Fruit fly (Drosophila melanogaster): Measurements from ENCODE around the gene CG12728.

The CG12728 gene

dm6 chrX:5983390-5983789 lies 41.0 kb downstream of the CG12728 start:
- no peak for TF ChIP-seq cic (GFP tag; optimal IDR thresholded peaks at IDR 0.05)
- no peak for TF ChIP-seq CG11617 (GFP tag; optimal IDR thresholded peaks at IDR 0.05)
- no peak for TF ChIP-seq Clk (GFP tag; optimal IDR thresholded peaks at IDR 0.05)
- TF ChIP-seq pad (GFP tag; optimal IDR thresholded peaks at IDR 0.05), result no peak
- no peak for TF ChIP-seq CG33017 (tag; optimal IDR thresholded peaks at IDR 0.05)
- no peak for TF ChIP-seq CG12768 (GFP tag; optimal IDR thresholded peaks at IDR 0.05)

DNA sequence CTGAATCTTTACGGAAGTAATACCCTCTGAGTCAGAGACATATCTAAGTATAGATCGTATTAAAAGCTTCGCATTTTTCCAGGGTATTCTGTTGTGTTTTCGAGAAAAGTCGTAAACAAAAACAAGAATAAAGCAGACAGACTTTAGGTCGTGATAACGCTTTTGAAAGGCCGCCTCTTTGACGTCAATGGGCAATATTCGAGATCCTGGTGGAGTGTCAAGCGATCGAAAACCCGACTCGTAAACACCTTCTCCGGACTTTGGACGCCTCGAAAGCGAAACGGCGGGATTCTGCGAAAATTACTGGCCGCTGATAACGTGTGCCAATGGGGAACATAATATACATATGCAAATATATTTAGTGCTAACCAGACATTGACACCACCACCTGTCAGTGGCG lies 45.0 kb downstream of the CG12728 start:
- TF ChIP-seq CG12768 (GFP tag; optimal IDR thresholded peaks at IDR 0.05), result no peak
- TF ChIP-seq cic (GFP tag; optimal IDR thresholded peaks at IDR 0.05), result no peak
- no peak for TF ChIP-seq cnc (optimal IDR thresholded peaks at IDR 0.05)
- TF ChIP-seq CG1620 (GFP tag; optimal IDR thresholded peaks at IDR 0.05), result no peak
- no peak for TF ChIP-seq toe (GFP tag; optimal IDR thresholded peaks at IDR 0.05)
- no peak for TF ChIP-seq Mnt (GFP tag; optimal IDR thresholded peaks at IDR 0.05)
- no peak for TF ChIP-seq pad (GFP tag; optimal IDR thresholded peaks at IDR 0.05)
- TF ChIP-seq kay (GFP tag; ENCODE audit: borderline replicate concordance), result peak; percentile 89

dm6 chrX:5988088-5988987 lies 45.9 kb downstream of the CG12728 start, which contains the start of gene CG5966:
Gene CG5966, plus strand, starts transcription at chrX:5988791.
- peak; percentile 33 for TF ChIP-seq Hr96 (GFP tag; optimal IDR thresholded peaks at IDR 0.05)
- no peak for TF ChIP-seq pad (GFP tag; optimal IDR thresholded peaks at IDR 0.05)
- no peak for TF ChIP-seq cnc (optimal IDR thresholded peaks at IDR 0.05)
- no peak for TF ChIP-seq CG7101 (tag; optimal IDR thresholded peaks at IDR 0.05)
- TF ChIP-seq CG33017 (tag; optimal IDR thresholded peaks at IDR 0.05), result no peak
- TF ChIP-seq CG1620 (GFP tag; optimal IDR thresholded peaks at IDR 0.05), result no peak
- no peak for TF ChIP-seq Clk (GFP tag; optimal IDR thresholded peaks at IDR 0.05)
- no peak for TF ChIP-seq Crg-1 (GFP tag; optimal IDR thresholded peaks at IDR 0.05)
- peak; percentile 67 for TF ChIP-seq kay (GFP tag; ENCODE audit: borderline replicate concordance)
- no peak for TF ChIP-seq CG5204 (GFP tag; optimal IDR thresholded peaks at IDR 0.05)
- no peak for TF ChIP-seq bab1 (GFP tag; optimal IDR thresholded peaks at IDR 0.05)
- peak; percentile 25 for TF ChIP-seq ovo (GFP tag; optimal IDR thresholded peaks at IDR 0.05)
- no peak for TF ChIP-seq CG12768 (GFP tag; optimal IDR thresholded peaks at IDR 0.05)
- TF ChIP-seq cic (GFP tag; optimal IDR thresholded peaks at IDR 0.05), result no peak

- TF ChIP-seq CG7101 (tag; optimal IDR thresholded peaks at IDR 0.05), result peak; percentile 32
- no peak for TF ChIP-seq Hr96 (GFP tag; optimal IDR thresholded peaks at IDR 0.05)
- no peak for TF ChIP-seq CG14711 (tag; optimal IDR thresholded peaks at IDR 0.05)
These were observed 47.0 kb downstream of the CG12728 start for dm6 chrX:5989368-5989767.

DNA sequence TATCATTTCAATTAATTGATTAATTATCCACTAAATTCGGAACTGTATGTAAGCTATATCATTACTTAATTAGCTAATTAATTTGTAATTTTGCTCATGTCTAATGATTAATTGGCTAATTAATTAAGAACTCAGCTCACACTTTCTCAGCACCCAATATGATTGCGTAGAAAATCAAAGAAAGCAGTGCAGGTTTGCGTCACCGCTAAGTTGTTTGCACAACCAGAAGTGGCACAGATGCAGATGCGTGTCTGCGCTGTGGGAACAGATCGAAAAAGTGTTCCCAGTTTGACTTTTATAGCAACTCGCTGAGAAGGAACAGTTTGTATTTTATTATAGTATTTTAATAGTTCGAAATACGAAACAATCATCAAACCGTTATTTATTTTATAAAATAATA lies 49.7 kb downstream of the CG12728 start:
- TF ChIP-seq ovo (GFP tag; optimal IDR thresholded peaks at IDR 0.05) (no peak), bab1 (GFP tag; optimal IDR thresholded peaks at IDR 0.05) (no peak), Crg-1 (GFP tag; optimal IDR thresholded peaks at IDR 0.05) (no peak), CG11617 (GFP tag; optimal IDR thresholded peaks at IDR 0.05) (no peak), tj (GFP tag; optimal IDR thresholded peaks at IDR 0.05) (no peak)

- TF ChIP-seq CG7045 (GFP tag; optimal IDR thresholded peaks at IDR 0.05) (no peak), cnc (optimal IDR thresholded peaks at IDR 0.05) (no peak), toe (GFP tag; optimal IDR thresholded peaks at IDR 0.05) (no peak), bab1 (GFP tag; optimal IDR thresholded peaks at IDR 0.05) (no peak), CG7101 (tag; optimal IDR thresholded peaks at IDR 0.05) (no peak), CG1620 (GFP tag; optimal IDR thresholded peaks at IDR 0.05) (no peak), Hr96 (GFP tag; optimal IDR thresholded peaks at IDR 0.05) (no peak), Mnt (GFP tag; optimal IDR thresholded peaks at IDR 0.05) (no peak), cic (GFP tag; optimal IDR thresholded peaks at IDR 0.05) (no peak), CG14711 (tag; optimal IDR thresholded peaks at IDR 0.05) (no peak), Clk (GFP tag; optimal IDR thresholded peaks at IDR 0.05) (no peak), CG12768 (GFP tag; optimal IDR thresholded peaks at IDR 0.05) (no peak), tj (GFP tag; optimal IDR thresholded peaks at IDR 0.05) (no peak), Crg-1 (GFP tag; optimal IDR thresholded peaks at IDR 0.05) (no peak), CG5204 (GFP tag; optimal IDR thresholded peaks at IDR 0.05) (no peak), CG11617 (GFP tag; optimal IDR thresholded peaks at IDR 0.05) (no peak), pad (GFP tag; optimal IDR thresholded peaks at IDR 0.05) (no peak), kay (GFP tag; ENCODE audit: borderline replicate concordance) (no peak)
These were observed 50.4 kb downstream of the CG12728 start for dm6 chrX:5992767-5993325.

Data from whole organism, adult.